Fruit fly (Drosophila melanogaster) whole organism, prepupa: ENCODE data around the gene CG9813.
A peak's percentile ranks its signal among the peaks of the same experiment; 100 is the strongest.

Source experiments
- Blimp-1 ChIP-seq: fragments of 200-800 bp; sonication (Bioruptor generic); optimal IDR thresholded peaks from 3 replicates; lab custom pipeline; 2017; ENCODE audit warnings: missing biosample characterization, missing genetic modification characterization, mild to moderate bottlenecking, moderate library complexity, missing genetic modification reagents
- CG10669 ChIP-seq: fragments of 200-800 bp; sonication (Bioruptor generic); optimal IDR thresholded peaks from 3 replicates; lab custom pipeline; 2018; ENCODE audit warnings: missing biosample characterization, mild to moderate bottlenecking, missing genetic modification characterization, moderate library complexity
- CG11294 ChIP-seq: fragments of 200-800 bp; sonication (Bioruptor generic); IDR thresholded peaks from 2 replicates; pipeline ENCODE4 v1.3.6; 2022; ENCODE audit warnings: missing biosample characterization, missing genetic modification characterization
- CG11762 ChIP-seq: fragments of 200-800 bp; sonication (Bioruptor generic); optimal IDR thresholded peaks from 3 replicates; lab custom pipeline; 2016; ENCODE audit warnings: missing biosample characterization, missing genetic modification characterization; ENCODE audit not compliant: insufficient read depth
- CG15336 ChIP-seq: fragments of 200-800 bp; sonication (Bioruptor generic); IDR thresholded peaks from 2 replicates; pipeline ENCODE4 v1.3.6; 2022; ENCODE audit warnings: missing biosample characterization, missing genetic modification characterization
- CG31627 ChIP-seq: fragments of 200-800 bp; sonication (Bioruptor generic); optimal IDR thresholded peaks from 3 replicates; lab custom pipeline; 2016; ENCODE audit warnings: missing biosample characterization, missing genetic modification characterization
- CG32006 ChIP-seq: fragments of 200-800 bp; sonication (Bioruptor generic); optimal IDR thresholded peaks from 3 replicates; lab custom pipeline; 2017; ENCODE audit warnings: missing biosample characterization, mild to moderate bottlenecking, missing genetic modification characterization
- CG34406 ChIP-seq: fragments of 200-800 bp; sonication (Bioruptor generic); optimal IDR thresholded peaks from 3 replicates; lab custom pipeline; 2016; ENCODE audit warnings: missing biosample characterization, missing genetic modification characterization
- CG4318 ChIP-seq: fragments of 200-800 bp; sonication (Bioruptor generic); optimal IDR thresholded peaks from 3 replicates; lab custom pipeline; 2017; ENCODE audit warnings: missing biosample characterization, mild to moderate bottlenecking, missing genetic modification characterization
- CG6163 ChIP-seq: fragments of 200-800 bp; sonication (Bioruptor generic); IDR thresholded peaks from 3 replicates; pipeline ENCODE4 v1.3.6; 2022; ENCODE audit warnings: missing biosample characterization, missing genetic modification characterization
- CG6792 ChIP-seq: fragments of 200-800 bp; sonication (Bioruptor generic); optimal IDR thresholded peaks from 3 replicates; lab custom pipeline; 2016; ENCODE audit warnings: missing biosample characterization, missing genetic modification characterization
- CG6808 ChIP-seq: fragments of 200-800 bp; sonication (Bioruptor generic); optimal IDR thresholded peaks from 3 replicates; lab custom pipeline; 2017; ENCODE audit warnings: missing biosample characterization, missing genetic modification characterization, mild to moderate bottlenecking, moderate library complexity, missing genetic modification reagents
- CG8319 ChIP-seq: fragments of 200-800 bp; sonication (Bioruptor generic); optimal IDR thresholded peaks from 3 replicates; lab custom pipeline; 2016; ENCODE audit warnings: missing biosample characterization, missing genetic modification characterization
- CG8632 ChIP-seq: fragments of 200-800 bp; sonication (Bioruptor generic); optimal IDR thresholded peaks from 3 replicates; lab custom pipeline; 2016; ENCODE audit warnings: missing biosample characterization, missing genetic modification characterization
- CG9139 ChIP-seq: fragments of 200-800 bp; sonication (Bioruptor generic); optimal IDR thresholded peaks from 3 replicates; lab custom pipeline; 2017; ENCODE audit warnings: missing biosample characterization, mild to moderate bottlenecking, missing genetic modification characterization
- Eip75B ChIP-seq: fragments of 200-800 bp; sonication (Bioruptor generic); optimal IDR thresholded peaks from 3 replicates; lab custom pipeline; 2016; ENCODE audit warnings: missing biosample characterization, missing genetic modification characterization
- Eip78C ChIP-seq: fragments of 200-800 bp; sonication (Bioruptor generic); peaks from one replicate; lab custom pipeline; 2016; ENCODE audit warnings: missing biosample characterization, missing genetic modification characterization
- Eip93F ChIP-seq: fragments of 200-800 bp; sonication (Bioruptor generic); optimal IDR thresholded peaks from 2 replicates; lab custom pipeline; 2016; ENCODE audit warnings: missing biosample characterization, mild to moderate bottlenecking, missing genetic modification characterization
- Ets21C ChIP-seq: fragments of 200-800 bp; sonication (Bioruptor generic); optimal IDR thresholded peaks from 3 replicates; lab custom pipeline; 2016; ENCODE audit warnings: missing biosample characterization, missing genetic modification characterization
- Ets96B ChIP-seq: fragments of 200-800 bp; optimal IDR thresholded peaks from 2 replicates; lab custom pipeline; 2019; ENCODE audit warnings: missing biosample characterization, mild to moderate bottlenecking, missing genetic modification characterization, moderate library complexity
- Hr38 ChIP-seq: sonication (Bioruptor generic); optimal IDR thresholded peaks from 2 replicates; lab custom pipeline; 2016; ENCODE audit warnings: missing biosample characterization, missing genetic modification characterization
- Hr39 ChIP-seq: fragments of 200-800 bp; sonication (Bioruptor generic); optimal IDR thresholded peaks from 2 replicates; lab custom pipeline; 2016; ENCODE audit warnings: missing biosample characterization, missing genetic modification characterization
- Met ChIP-seq: fragments of 200-800 bp; sonication (Bioruptor generic); optimal IDR thresholded peaks from 3 replicates; lab custom pipeline; 2016; ENCODE audit warnings: missing biosample characterization, missing genetic modification characterization
- OdsH ChIP-seq: fragments of 200-800 bp; sonication (Bioruptor generic); optimal IDR thresholded peaks from 3 replicates; lab custom pipeline; 2016; ENCODE audit warnings: missing biosample characterization, missing genetic modification characterization
- Smox ChIP-seq: fragments of 200-800 bp; sonication (Bioruptor generic); optimal IDR thresholded peaks from 3 replicates; lab custom pipeline; 2016; ENCODE audit warnings: missing biosample characterization, missing genetic modification characterization
- Sox102F ChIP-seq: fragments of 200-800 bp; sonication (Bioruptor generic); optimal IDR thresholded peaks from 2 replicates; lab custom pipeline; 2016; ENCODE audit warnings: missing biosample characterization, mild to moderate bottlenecking, missing genetic modification characterization
- Sox14 ChIP-seq: fragments of 200-800 bp; sonication (Bioruptor generic); optimal IDR thresholded peaks from 3 replicates; lab custom pipeline; 2016; ENCODE audit warnings: missing biosample characterization, missing genetic modification characterization
- Sox15 ChIP-seq: fragments of 200-800 bp; sonication (Bioruptor generic); optimal IDR thresholded peaks from 3 replicates; lab custom pipeline; 2016; ENCODE audit warnings: missing biosample characterization, missing genetic modification characterization
- achi ChIP-seq: fragments of 200-800 bp; sonication (Bioruptor generic); optimal IDR thresholded peaks from 3 replicates; lab custom pipeline; 2016; ENCODE audit warnings: missing biosample characterization, missing genetic modification characterization
- acj6 ChIP-seq: fragments of 200-800 bp; sonication (Bioruptor generic); optimal IDR thresholded peaks from 3 replicates; lab custom pipeline; 2016; ENCODE audit warnings: missing biosample characterization, missing genetic modification characterization
- cyc ChIP-seq: fragments of 200-800 bp; sonication (Bioruptor generic); optimal IDR thresholded peaks from 3 replicates; lab custom pipeline; 2016; ENCODE audit warnings: missing biosample characterization, missing genetic modification characterization
- dsx ChIP-seq: fragments of 200-800 bp; optimal IDR thresholded peaks from 3 replicates; lab custom pipeline; 2019; ENCODE audit warnings: missing biosample characterization, mild to moderate bottlenecking, missing genetic modification characterization, moderate library complexity; ENCODE audit not compliant: poor library complexity, severe bottlenecking
- esn ChIP-seq: fragments of 200-800 bp; sonication (Bioruptor generic); optimal IDR thresholded peaks from 2 replicates; lab custom pipeline; 2016; ENCODE audit warnings: missing biosample characterization, mild to moderate bottlenecking, missing genetic modification characterization, moderate library complexity
- fkh ChIP-seq: fragments of 200-800 bp; sonication (Bioruptor generic); optimal IDR thresholded peaks from 3 replicates; lab custom pipeline; 2017; ENCODE audit warnings: missing biosample characterization, mild to moderate bottlenecking, missing genetic modification characterization, moderate library complexity
- lz ChIP-seq: fragments of 200-800 bp; sonication (Bioruptor generic); optimal IDR thresholded peaks from 3 replicates; lab custom pipeline; 2016; ENCODE audit warnings: missing biosample characterization, missing genetic modification characterization
- net ChIP-seq: fragments of 200-800 bp; sonication (Bioruptor generic); optimal IDR thresholded peaks from 3 replicates; lab custom pipeline; 2016; ENCODE audit warnings: missing biosample characterization, missing genetic modification characterization
- pdm3 ChIP-seq: fragments of 200-800 bp; sonication (Bioruptor generic); optimal IDR thresholded peaks from 3 replicates; lab custom pipeline; 2016; ENCODE audit warnings: missing biosample characterization, missing genetic modification characterization
- salr ChIP-seq, 2 experiments: fragments of 200-800 bp; sonication (Bioruptor generic); optimal IDR thresholded peaks; 3 replicates each; lab custom pipeline; 2016 to 2018; ENCODE audit warnings: missing biosample characterization in 2 of 2, missing genetic modification characterization in 2 of 2, mild to moderate bottlenecking in 1 of 2
- spab ChIP-seq: fragments of 200-800 bp; sonication (Bioruptor generic); optimal IDR thresholded peaks from 2 replicates; lab custom pipeline; 2017; ENCODE audit warnings: missing biosample characterization, mild to moderate bottlenecking, missing genetic modification characterization, missing genetic modification reagents
- svp ChIP-seq: fragments of 200-800 bp; sonication (Bioruptor generic); peaks from one replicate; lab custom pipeline; 2016; ENCODE audit warnings: missing biosample characterization, missing genetic modification characterization
- topi ChIP-seq: fragments of 200-800 bp; sonication (Bioruptor generic); optimal IDR thresholded peaks from 3 replicates; lab custom pipeline; 2016; ENCODE audit warnings: missing biosample characterization, missing genetic modification characterization
- vri ChIP-seq: fragments of 200-800 bp; sonication (Bioruptor generic); optimal IDR thresholded peaks from 3 replicates; lab custom pipeline; 2016; ENCODE audit warnings: missing biosample characterization, mild to moderate bottlenecking, missing genetic modification characterization

Gene CG9813

DNA sequence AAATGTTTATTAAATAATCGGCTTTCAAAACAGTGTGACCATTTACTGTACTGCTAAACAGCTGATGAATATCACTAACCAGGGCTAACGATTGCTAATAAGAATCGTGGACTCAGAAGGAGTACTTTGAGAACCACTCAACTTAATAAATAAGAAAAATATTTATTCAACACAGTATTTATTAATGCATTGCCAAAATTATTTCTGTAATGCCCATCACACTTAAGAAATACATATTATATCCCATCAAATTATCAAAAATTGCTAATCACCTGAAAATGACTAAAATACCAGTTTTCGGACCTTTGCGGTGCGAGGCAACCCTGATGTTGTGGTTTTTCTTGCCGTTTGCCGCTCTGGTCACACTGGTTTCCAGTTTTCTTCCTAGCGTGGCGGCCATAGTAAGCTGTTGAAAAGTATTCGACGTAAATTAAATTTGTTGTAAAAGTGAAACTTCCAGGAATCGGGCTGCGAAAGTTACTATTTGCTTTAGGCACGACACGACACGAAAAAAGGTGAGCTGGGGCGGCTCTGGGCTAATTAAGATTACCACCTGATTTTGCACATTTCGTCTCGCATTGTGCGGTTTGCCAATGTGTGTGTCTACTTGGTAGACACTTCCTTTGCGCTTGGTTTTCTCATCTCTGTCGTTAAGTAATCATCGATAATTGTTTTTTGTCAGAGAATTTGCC lies 2.3 kb upstream of the CG9813 start, which contains the start of the genes mRpS21 and Droj2 (continued):
- TF ChIP-seq CG31627: peak; percentile 51
- TF ChIP-seq CG6163 (GFP tag; lab: Robert Waterston, UW): no peak
- no peak for TF ChIP-seq net (GFP tag; lab: Kevin White, UChicago)
- TF ChIP-seq Ets21C (GFP tag; lab: Kevin White, UChicago): peak; percentile 41
- peak; percentile 11 for TF ChIP-seq Ets96B (tag; lab: Kevin White, UChicago)
- peak; percentile 29 for TF ChIP-seq acj6 (GFP tag; lab: Kevin White, UChicago)
- TF ChIP-seq CG6808: peak; percentile 38
- TF ChIP-seq CG32006: no peak
- peak; percentile 81 for TF ChIP-seq Eip78C (GFP tag; lab: Kevin White, UChicago)
- TF ChIP-seq CG8632 (GFP tag; lab: Kevin White, UChicago): no peak
- peak; percentile 12 for TF ChIP-seq CG9139 (GFP tag; lab: Kevin White, UChicago)
- peak; percentile 8 for TF ChIP-seq cyc (GFP tag; lab: Kevin White, UChicago)
- peak; percentile 70 for TF ChIP-seq vri (GFP tag; lab: Kevin White, UChicago)
- TF ChIP-seq Sox14: peak; percentile 17
- no peak for TF ChIP-seq Hr38
- TF ChIP-seq CG11294: no peak
- TF ChIP-seq lz: peak; percentile 29
- TF ChIP-seq Sox102F (GFP tag; lab: Kevin White, UChicago): peak; percentile 13
- TF ChIP-seq CG8319 (GFP tag; lab: Kevin White, UChicago): no peak
- no peak for TF ChIP-seq CG11762 (GFP tag; lab: Kevin White, UChicago)
- peak; percentile 44 for TF ChIP-seq Met (GFP tag; lab: Kevin White, UChicago)
- no peak for TF ChIP-seq svp (GFP tag; lab: Kevin White, UChicago)
- peak; percentile 30 for TF ChIP-seq Sox15 (GFP tag; lab: Kevin White, UChicago)
- TF ChIP-seq CG4318: no peak
- peak; percentile 23 for TF ChIP-seq Eip75B
- TF ChIP-seq salr (GFP tag; optimal IDR thresholded peaks at IDR 0.05; lab: Kevin White, UChicago): no peak
- TF ChIP-seq CG34406: no peak
- TF ChIP-seq Hr39 (GFP tag; lab: Kevin White, UChicago): peak; percentile 41

DNA sequence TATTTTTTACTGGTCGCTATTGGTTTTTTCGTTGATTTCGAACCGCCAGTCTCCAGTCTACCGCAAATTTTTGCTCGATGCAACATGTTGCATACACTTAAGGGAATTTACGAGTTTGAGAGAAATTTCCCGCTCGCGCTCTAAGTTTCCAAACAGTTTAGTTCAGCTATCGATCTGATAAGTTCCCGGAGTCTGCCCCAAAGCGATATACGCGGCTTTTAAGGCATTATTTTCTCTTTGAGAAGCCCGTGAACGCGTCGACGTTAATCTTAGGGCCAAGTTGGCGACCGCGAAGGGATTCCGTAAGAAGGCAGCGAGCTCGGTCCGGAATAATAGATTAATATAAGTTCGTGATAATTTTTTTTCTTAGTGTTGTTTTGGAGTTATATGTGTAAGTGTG lies 4.7 kb downstream of the CG9813 start:
- TF ChIP-seq salr (GFP tag; optimal IDR thresholded peaks at IDR 0.05; lab: Kevin White, UChicago): no peak
- peak; percentile 24 for TF ChIP-seq Ets96B (tag; lab: Kevin White, UChicago)
- TF ChIP-seq CG6163 (GFP tag; lab: Robert Waterston, UW): 0 out of 3 replicates have a peak, but pooled peaks have one; percentile 22
- peak; percentile 24 for TF ChIP-seq CG10669
- no peak for TF ChIP-seq Sox102F (GFP tag; lab: Kevin White, UChicago)
- peak; percentile 15 for TF ChIP-seq esn
- no peak for TF ChIP-seq Smox (GFP tag; lab: Kevin White, UChicago)

DNA sequence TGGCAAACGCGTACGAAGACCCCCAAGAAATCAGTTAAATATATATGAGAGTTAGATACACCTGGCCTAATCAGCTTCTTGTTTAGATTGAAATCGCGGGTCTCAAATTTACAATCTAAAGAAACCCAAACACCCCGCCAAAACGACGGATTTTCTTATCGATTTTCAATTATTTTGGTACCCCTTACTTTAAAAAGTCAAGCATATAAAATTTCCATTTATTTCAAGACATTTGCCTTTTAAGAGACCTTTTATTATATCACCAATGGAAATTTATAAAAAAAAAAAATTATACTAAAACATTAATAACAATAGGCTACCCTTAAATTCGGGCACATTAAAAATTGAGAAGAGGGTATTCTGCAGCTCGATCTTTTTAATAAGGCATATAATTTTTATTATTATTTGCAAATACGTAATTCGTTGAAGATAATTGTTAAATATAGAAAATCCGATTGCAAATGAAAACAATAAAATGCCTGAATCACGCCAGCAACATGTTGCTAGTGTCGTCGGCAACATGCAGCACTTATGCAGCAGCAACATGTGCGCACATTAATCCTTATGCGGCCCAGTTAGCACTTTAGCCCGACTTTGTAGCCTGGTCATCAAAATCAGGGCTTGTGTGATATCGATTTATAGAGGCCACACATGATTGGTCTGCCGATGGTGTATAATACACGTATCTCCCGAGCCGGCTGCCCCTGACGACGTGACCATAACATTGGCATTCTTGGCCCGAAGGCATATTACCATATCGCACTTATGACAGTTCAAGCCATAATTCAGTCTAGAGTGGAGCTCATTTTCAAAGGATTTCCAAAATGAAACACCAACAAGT lies 7.5 kb downstream of the CG9813 start, which contains the start of the genes Lip3 and CG34309:
Gene Lip3, minus strand, starts transcription at position 65 of the 841 bp plus-strand sequence.
Gene CG34309, plus strand, starts transcription at position 791 of the 841 bp plus-strand sequence.
- peak; percentile 32 for TF ChIP-seq cyc (GFP tag; lab: Kevin White, UChicago)
- peak; percentile 48 for TF ChIP-seq CG6792 (GFP tag; lab: Kevin White, UChicago)
- peak; percentile 15 for TF ChIP-seq Eip93F (GFP tag; lab: Kevin White, UChicago)
- no peak for TF ChIP-seq fkh (GFP tag; lab: Kevin White, UChicago)
- TF ChIP-seq pdm3 (GFP tag; lab: Kevin White, UChicago): peak; percentile 34
- peak; percentile 39 for TF ChIP-seq Hr39 (GFP tag; lab: Kevin White, UChicago)
- no peak for TF ChIP-seq CG15336
- no peak for TF ChIP-seq spab (GFP tag; lab: Kevin White, UChicago)
- peak; percentile 39 for TF ChIP-seq acj6 (GFP tag; lab: Kevin White, UChicago)
- TF ChIP-seq svp (GFP tag; lab: Kevin White, UChicago): peak; percentile 90
- peak; percentile 10 for TF ChIP-seq Ets96B (tag; lab: Kevin White, UChicago)
- peak; percentile 28 for TF ChIP-seq Sox14
- TF ChIP-seq Smox (GFP tag; lab: Kevin White, UChicago): peak; percentile 72
- peak; percentile 52 for TF ChIP-seq CG31627
- no peak for TF ChIP-seq dsx (GFP tag; lab: Kevin White, UChicago)
- peak; percentile 9 for TF ChIP-seq achi (GFP tag; lab: Kevin White, UChicago)
- peak; percentile 53 for TF ChIP-seq lz
- peak; percentile 46 for TF ChIP-seq Ets21C (GFP tag; lab: Kevin White, UChicago)
- TF ChIP-seq vri (GFP tag; lab: Kevin White, UChicago): peak; percentile 86
- TF ChIP-seq Met (GFP tag; lab: Kevin White, UChicago): peak; percentile 70
- TF ChIP-seq OdsH (GFP tag; lab: Kevin White, UChicago): peak; percentile 35
- no peak for TF ChIP-seq Hr38
- TF ChIP-seq CG6163 (GFP tag; lab: Robert Waterston, UW): no peak
- peak; percentile 36 for TF ChIP-seq Blimp-1 (GFP tag; lab: Kevin White, UChicago)
- peak; percentile 31 for TF ChIP-seq topi (GFP tag; lab: Kevin White, UChicago)
- peak; percentile 85 for TF ChIP-seq esn
